Worm (Caenorhabditis elegans) whole organism, L4 larva: Measurements from ENCODE around the gene nop-1.

Source experiments
- T26A8.4 ChIP-seq: fragments of 200-800 bp; sonication (Bioruptor generic); IDR thresholded peaks from 2 replicates; pipeline ENCODE4 v1.3.6; 2022; ENCODE audit warnings: missing genetic modification characterization, missing compliant biosample characterization
- Y5F2A.4 ChIP-seq: fragments of 200-800 bp; sonication (Bioruptor generic); optimal IDR thresholded peaks from 2 replicates; lab custom pipeline; 2018; ENCODE audit warnings: mild to moderate bottlenecking, missing genetic modification characterization, missing compliant biosample characterization
- ama-1 ChIP-seq: fragments of 150-350 bp; optimal IDR thresholded peaks from 2 replicates; lab custom pipeline; 2014; ENCODE audit warnings: inconsistent platforms, mixed read lengths
- daf-12 ChIP-seq: fragments of 150-350 bp; optimal IDR thresholded peaks from 2 replicates; lab custom pipeline; 2014; ENCODE audit warnings: missing biosample characterization, missing genetic modification reagents, missing genetic modification characterization
- fos-1 ChIP-seq: fragments of 150-350 bp; optimal IDR thresholded peaks from 2 replicates; lab custom pipeline; 2014; ENCODE audit warnings: missing biosample characterization, missing genetic modification characterization
- lim-7 ChIP-seq: fragments of 200-800 bp; sonication (Bioruptor generic); IDR thresholded peaks from 2 replicates; pipeline ENCODE4 v1.3.6; 2022; ENCODE audit warnings: missing genetic modification characterization, missing compliant biosample characterization
- nhr-11 ChIP-seq: fragments of 150-350 bp; optimal IDR thresholded peaks from 2 replicates; lab custom pipeline; 2014; ENCODE audit warnings: missing biosample characterization, missing genetic modification characterization
- nhr-25 ChIP-seq: sonication (generic microtip); optimal IDR thresholded peaks from 2 replicates; lab custom pipeline; 2017; ENCODE audit warnings: missing genetic modification characterization, mild to moderate bottlenecking, missing compliant biosample characterization, antibody characterized with exemption, moderate library complexity, borderline replicate concordance; ENCODE audit not compliant: insufficient read depth
- nhr-77 ChIP-seq: fragments of 150-350 bp; optimal IDR thresholded peaks from 2 replicates; lab custom pipeline; 2014; ENCODE audit warnings: missing biosample characterization, missing genetic modification characterization

ce11 chrIII:6006453-6006852 lies 47.9 kb downstream of the nop-1 start:
- TF ChIP-seq nhr-77 (no peak), lim-7 (GFP tag; lab: Robert Waterston, UW) (no peak), nhr-11 (no peak), ama-1 (lab: Kevin White, UChicago) (no peak), daf-12 (no peak), nhr-25 (tag; lab: Kevin White, UChicago) (no peak), T26A8.4 (no peak), fos-1 (tag; lab: Kevin White, UChicago) (no peak), Y5F2A.4 (GFP tag; lab: Kevin White, UChicago) (no peak)
